Worm (Caenorhabditis elegans): ENCODE data around the gene Y59H11AR.4.

- no peak for TF ChIP-seq snpc-4 (tag; optimal IDR thresholded peaks at IDR 0.05)
- no peak for TF ChIP-seq nhr-6 (tag; optimal IDR thresholded peaks at IDR 0.05)
- TF ChIP-seq skn-1 (tag; optimal IDR thresholded peaks at IDR 0.05), result no peak
- TF ChIP-seq egl-27 (tag; optimal IDR thresholded peaks at IDR 0.05), result no peak
- TF ChIP-seq unc-62 (GFP tag; optimal IDR thresholded peaks at IDR 0.05), result no peak
These were observed 29.8 kb downstream of the Y59H11AR.4 start for ce11 chrIV:8570719-8571118.
